Fruit fly (Drosophila melanogaster) whole organism, wandering third instar larva: ENCODE results near the gene TrissinR.

Experiments used
- Abd-B ChIP-seq: fragments of >200 bp; optimal IDR thresholded peaks from 2 replicates; lab custom pipeline; 2017; ENCODE audit warnings: missing biosample characterization, missing genetic modification characterization
- CG32264 ChIP-seq: fragments of 200-800 bp; sonication (Bioruptor generic); optimal IDR thresholded peaks from 2 replicates; lab custom pipeline; 2016; ENCODE audit warnings: missing biosample characterization, missing genetic modification characterization
- CG9705 ChIP-seq: fragments of 200-800 bp; sonication (Bioruptor generic); optimal IDR thresholded peaks from 2 replicates; lab custom pipeline; 2018; ENCODE audit warnings: missing biosample characterization, mild to moderate bottlenecking, missing genetic modification characterization
- Dif ChIP-seq: fragments of 200-275, 200-300 bp; sonication (Bioruptor generic); optimal IDR thresholded peaks from 2 replicates; lab custom pipeline; 2018; ENCODE audit warnings: missing biosample characterization, missing genetic modification characterization; ENCODE audit not compliant: partially characterized antibody
- GATAd ChIP-seq: sonication (Bioruptor generic); optimal IDR thresholded peaks from 2 replicates; lab custom pipeline; 2016; ENCODE audit warnings: missing biosample characterization, missing genetic modification characterization
- HLH106 ChIP-seq: fragments of 200-800 bp; optimal IDR thresholded peaks from 3 replicates; lab custom pipeline; 2019; ENCODE audit warnings: missing biosample characterization, mild to moderate bottlenecking, missing genetic modification characterization, moderate library complexity
- Hnf4 ChIP-seq: fragments of 200-800 bp; sonication (Bioruptor generic); optimal IDR thresholded peaks from 2 replicates; lab custom pipeline; 2016; ENCODE audit warnings: missing biosample characterization, mild to moderate bottlenecking, missing genetic modification characterization
- Hr78 ChIP-seq: fragments of >200 bp; optimal IDR thresholded peaks from 2 replicates; lab custom pipeline; 2017; ENCODE audit warnings: missing biosample characterization, missing genetic modification characterization
- Hr83 ChIP-seq: fragments of 200-300 bp; sonication (Bioruptor generic); optimal IDR thresholded peaks from 2 replicates; lab custom pipeline; 2016; ENCODE audit warnings: missing biosample characterization, mild to moderate bottlenecking, missing genetic modification characterization, moderate library complexity; ENCODE audit not compliant: poor library complexity, severe bottlenecking
- Mio ChIP-seq: sonication (Bioruptor generic); optimal IDR thresholded peaks from 2 replicates; lab custom pipeline; 2016; ENCODE audit warnings: missing biosample characterization, missing genetic modification characterization
- N ChIP-seq: fragments of >200 bp; optimal IDR thresholded peaks from 2 replicates; lab custom pipeline; 2018; ENCODE audit warnings: missing biosample characterization, missing external identifiers, missing genetic modification characterization
- OdsH ChIP-seq: fragments of 200-800 bp; sonication (Bioruptor generic); optimal IDR thresholded peaks from 2 replicates; lab custom pipeline; 2016; ENCODE audit warnings: missing biosample characterization, mild to moderate bottlenecking, missing genetic modification characterization
- Rel ChIP-seq, 2 experiments: fragments of 200-800 bp; sonication (Bioruptor generic) in 1 of 2; optimal IDR thresholded peaks; 2 replicates in 1 of 2; 3 replicates in 1 of 2; lab custom pipeline; 2016 to 2019; ENCODE audit warnings: mild to moderate bottlenecking in 2 of 2, missing biosample characterization in 2 of 2, missing genetic modification characterization in 2 of 2, moderate library complexity in 1 of 2
- Sp1 ChIP-seq: fragments of 200-800 bp; sonication (Bioruptor generic); optimal IDR thresholded peaks from 3 replicates; lab custom pipeline; 2019; ENCODE audit warnings: missing biosample characterization, mild to moderate bottlenecking, missing genetic modification characterization, moderate library complexity
- br ChIP-seq: fragments of 200-800 bp; sonication (Bioruptor generic); optimal IDR thresholded peaks from 2 replicates; lab custom pipeline; 2016; ENCODE audit warnings: missing biosample characterization, missing genetic modification characterization
- brk ChIP-seq: fragments of 200-800 bp; sonication (Bioruptor generic); optimal IDR thresholded peaks from 2 replicates; lab custom pipeline; 2016; ENCODE audit warnings: missing biosample characterization, mild to moderate bottlenecking, missing genetic modification characterization
- dl ChIP-seq, 2 experiments: fragments of 175-275, 200-275 bp in 1 of 2; fragments of 200-275 bp in 1 of 2; sonication (Bioruptor generic); optimal IDR thresholded peaks; lab custom pipeline; 2018; ENCODE audit warnings: mild to moderate bottlenecking in 2 of 2, missing biosample characterization in 2 of 2, missing genetic modification characterization in 2 of 2, moderate library complexity in 2 of 2; ENCODE audit not compliant: partially characterized antibody in 2 of 2, insufficient read depth in 1 of 2
- dmrt93B ChIP-seq: fragments of 200-800 bp; sonication (Bioruptor generic); optimal IDR thresholded peaks from 2 replicates; lab custom pipeline; 2018; ENCODE audit warnings: missing biosample characterization, mild to moderate bottlenecking, missing genetic modification characterization
- dsf ChIP-seq: sonication (Bioruptor generic); optimal IDR thresholded peaks from 2 replicates; lab custom pipeline; 2016; ENCODE audit warnings: missing biosample characterization, missing genetic modification characterization, borderline replicate concordance
- ey ChIP-seq: fragments of 200-800 bp; sonication (Bioruptor generic); optimal IDR thresholded peaks from 2 replicates; lab custom pipeline; 2016; ENCODE audit warnings: missing biosample characterization, missing genetic modification characterization
- foxo ChIP-seq, 2 experiments: fragments of 200-800 bp; sonication (Bioruptor generic); optimal IDR thresholded peaks; 2 replicates in 1 of 2; 3 replicates in 1 of 2; lab custom pipeline; 2016 to 2017; ENCODE audit warnings: missing biosample characterization in 2 of 2, missing genetic modification characterization in 2 of 2
- fru ChIP-seq: fragments of 200-800 bp; sonication (Bioruptor generic); optimal IDR thresholded peaks from 3 replicates; lab custom pipeline; 2016; ENCODE audit warnings: missing biosample characterization, mild to moderate bottlenecking, missing genetic modification characterization
- h ChIP-seq: fragments of 200-800 bp; sonication (Bioruptor generic); optimal IDR thresholded peaks from 3 replicates; lab custom pipeline; 2016; ENCODE audit warnings: missing biosample characterization, mild to moderate bottlenecking, missing genetic modification characterization
- lola ChIP-seq: fragments of >200 bp; optimal IDR thresholded peaks from 2 replicates; lab custom pipeline; 2017; ENCODE audit warnings: missing biosample characterization, missing genetic modification characterization
- pan ChIP-seq: fragments of >200 bp; optimal IDR thresholded peaks from 2 replicates; lab custom pipeline; 2017
- psq ChIP-seq: fragments of 200-800 bp; sonication (Bioruptor generic); optimal IDR thresholded peaks from 3 replicates; lab custom pipeline; 2017; ENCODE audit warnings: missing biosample characterization, mild to moderate bottlenecking, missing genetic modification characterization, moderate library complexity
- sv ChIP-seq: fragments of 200-800 bp; sonication (Bioruptor generic); optimal IDR thresholded peaks from 3 replicates; lab custom pipeline; 2016; ENCODE audit warnings: missing biosample characterization, missing genetic modification characterization
- tai ChIP-seq: sonication (Bioruptor generic); optimal IDR thresholded peaks from 2 replicates; lab custom pipeline; 2016; ENCODE audit warnings: missing biosample characterization, missing genetic modification characterization
- usp ChIP-seq: fragments of >200 bp; optimal IDR thresholded peaks from 2 replicates; lab custom pipeline; 2017; ENCODE audit warnings: missing biosample characterization, missing genetic modification characterization
- woc ChIP-seq: sonication (Bioruptor generic); optimal IDR thresholded peaks from 2 replicates; lab custom pipeline; 2016; ENCODE audit warnings: missing biosample characterization, mild to moderate bottlenecking, missing genetic modification characterization

Gene TrissinR

DNA sequence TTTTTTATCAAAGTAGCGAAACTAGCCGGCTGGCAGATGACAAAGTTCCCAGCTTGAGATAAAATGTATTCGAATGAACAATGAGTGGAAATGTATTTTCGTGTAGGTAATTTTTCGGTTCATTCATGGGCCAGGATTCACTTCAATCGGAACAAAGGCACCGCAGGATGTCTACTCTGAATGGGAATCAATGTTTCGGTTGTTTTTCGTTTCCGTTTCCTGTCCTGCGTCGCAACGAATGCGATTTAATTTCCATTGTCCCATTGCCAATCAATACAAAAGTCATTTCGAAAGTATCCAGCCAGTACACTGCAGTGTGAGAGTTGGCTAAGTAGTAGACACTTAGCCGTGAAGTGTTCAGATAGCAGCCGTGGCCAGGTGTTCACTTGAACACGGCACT lies 66.8 kb downstream of the TrissinR start:
- TF ChIP-seq dmrt93B (GFP tag; lab: Kevin White, UChicago) (no peak), Abd-B (no peak), CG32264 (GFP tag; lab: Kevin White, UChicago) (no peak), usp (GFP tag; lab: Kevin White, UChicago) (no peak), tai (GFP tag; lab: Kevin White, UChicago) (no peak), CG9705 (GFP tag; lab: Kevin White, UChicago) (no peak)

DNA sequence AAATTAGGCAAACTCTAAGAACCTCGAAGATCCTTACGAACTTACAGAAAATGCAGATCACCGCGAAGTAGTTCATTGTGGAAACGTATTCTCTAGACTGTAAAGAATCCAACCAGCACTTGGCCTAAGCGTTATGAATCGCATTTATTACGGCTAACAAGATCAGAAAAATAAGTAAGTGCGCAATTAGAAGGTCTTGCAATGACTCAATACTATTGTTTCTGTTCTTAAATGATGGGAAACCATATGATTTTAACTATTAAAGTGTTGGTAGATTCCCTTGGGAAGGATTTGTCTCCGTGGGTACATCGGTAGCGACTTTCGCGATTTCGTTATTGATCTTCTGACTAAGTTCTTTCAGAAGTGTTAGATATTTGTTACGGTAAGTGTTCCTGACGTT lies 69.0 kb downstream of the TrissinR start, which contains the start of gene Acp26Ab:
Gene Acp26Ab (minus strand): TSS at position 101 of the 400 bp plus-strand sequence.
- TF ChIP-seq sv (GFP tag; lab: Kevin White, UChicago) = no peak
- TF ChIP-seq brk = no peak
- no peak for TF ChIP-seq Abd-B
- TF ChIP-seq dsf (GFP tag; lab: Kevin White, UChicago) = no peak
- no peak for TF ChIP-seq Hnf4 (GFP tag; lab: Kevin White, UChicago)
- no peak for TF ChIP-seq CG32264 (GFP tag; lab: Kevin White, UChicago)
- no peak for TF ChIP-seq Hr78
- TF ChIP-seq Mio (GFP tag; lab: Kevin White, UChicago) = no peak
- TF ChIP-seq fru (GFP tag; lab: Kevin White, UChicago) = no peak
- no peak for TF ChIP-seq psq (GFP tag; lab: Kevin White, UChicago)
- TF ChIP-seq dl (GFP tag; optimal IDR thresholded peaks at IDR 0.05; lab: Kevin White, UChicago; ENCODE audit: insufficient read depth in 1 of 2, partially characterized antibody in 2 of 2) = no peak
- no peak for TF ChIP-seq HLH106 (tag; lab: Kevin White, UChicago)
- TF ChIP-seq Dif (GFP tag; lab: Kevin White, UChicago) = no peak
- TF ChIP-seq, all 38 proteins: peak for 0

DNA sequence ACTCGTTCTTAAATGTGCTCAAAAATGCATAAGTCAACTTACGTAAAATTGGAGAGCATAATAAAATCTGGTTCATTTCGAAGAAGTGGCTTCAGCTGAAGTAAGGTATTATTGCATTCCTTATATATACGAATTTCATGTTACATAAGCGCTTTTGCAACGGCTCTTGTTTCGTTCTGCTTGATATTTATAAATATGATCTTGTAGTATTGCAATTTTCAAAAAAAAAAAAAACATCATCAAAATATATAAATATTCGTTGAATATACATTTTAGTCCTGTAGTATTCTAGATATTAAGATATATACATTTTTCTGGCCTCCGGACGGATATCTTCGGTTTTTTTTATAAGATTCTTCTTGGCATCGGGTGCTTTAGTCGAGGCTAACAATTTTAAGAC lies 70.0 kb downstream of the TrissinR start, which contains the start of gene Acp26Aa:
Gene Acp26Aa (minus strand): TSS at position 101 of the 400 bp plus-strand sequence.
- TF ChIP-seq lola (GFP tag; lab: Kevin White, UChicago) (no peak), Hr83 (no peak), Hr78 (no peak), psq (GFP tag; lab: Kevin White, UChicago) (no peak), OdsH (no peak), HLH106 (tag; lab: Kevin White, UChicago) (no peak), foxo (GFP tag; optimal IDR thresholded peaks at IDR 0.05; lab: Kevin White, UChicago) (no peak), h (no peak), fru (GFP tag; lab: Kevin White, UChicago) (no peak), woc (GFP tag; lab: Kevin White, UChicago) (no peak), Rel (GFP tag; optimal IDR thresholded peaks at IDR 0.05; lab: Kevin White, UChicago) (no peak), Rel (tag; optimal IDR thresholded peaks at IDR 0.05; lab: Kevin White, UChicago) (no peak)

DNA sequence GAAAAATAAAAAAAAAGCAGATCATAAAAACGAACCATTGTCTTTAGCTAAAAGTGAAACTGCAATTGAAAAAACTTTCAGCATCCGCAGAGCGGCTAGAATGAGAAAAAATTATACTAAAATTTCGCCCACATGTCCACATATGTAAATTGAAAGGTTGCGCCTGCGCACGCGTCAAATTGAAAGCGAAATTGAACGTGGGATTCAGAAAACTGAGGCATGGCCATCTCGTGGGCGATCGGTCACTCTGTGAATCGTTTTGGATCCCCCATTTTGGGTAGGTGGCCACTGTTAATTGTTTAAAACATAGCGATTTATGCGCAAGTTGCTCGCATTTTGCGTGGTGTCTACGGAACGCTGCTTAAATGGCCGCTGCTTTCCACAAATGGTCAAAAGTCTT lies 70.7 kb downstream of the TrissinR start:
- TF ChIP-seq ey (no peak), dsf (GFP tag; lab: Kevin White, UChicago) (no peak), br (GFP tag; lab: Kevin White, UChicago) (no peak), CG9705 (GFP tag; lab: Kevin White, UChicago) (no peak), Abd-B (no peak), brk (no peak), sv (GFP tag; lab: Kevin White, UChicago) (no peak)

DNA sequence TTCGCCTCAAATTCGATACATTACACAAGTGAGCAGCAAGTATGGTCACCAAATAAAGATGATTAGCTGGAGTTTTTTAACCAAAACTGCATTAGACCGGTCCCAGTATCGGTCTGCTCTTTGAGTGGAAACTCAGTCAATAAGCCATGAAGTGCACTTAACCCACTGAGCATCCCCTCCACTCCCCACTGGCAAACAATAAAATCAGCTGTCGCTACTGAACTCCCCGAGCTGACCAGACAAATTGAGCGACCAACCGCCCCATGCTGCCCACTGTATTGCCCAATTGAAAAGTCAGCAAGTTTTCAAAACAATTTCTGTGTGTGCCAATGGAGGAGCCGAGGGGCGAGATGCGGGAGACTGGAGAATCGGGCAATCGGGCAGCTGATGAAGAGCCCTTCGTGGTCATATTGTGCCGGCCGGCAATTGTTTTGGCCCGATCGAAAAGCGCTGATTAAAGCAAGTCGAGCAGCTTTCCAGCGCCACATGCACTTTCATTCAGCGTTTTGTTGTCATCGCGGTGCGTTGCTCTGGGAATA lies 75.4 kb downstream of the TrissinR start:
- TF ChIP-seq Rel (GFP tag; optimal IDR thresholded peaks at IDR 0.05; lab: Kevin White, UChicago) (no peak), Rel (tag; optimal IDR thresholded peaks at IDR 0.05; lab: Kevin White, UChicago) (no peak), lola (GFP tag; lab: Kevin White, UChicago) (no peak), GATAd (GFP tag; lab: Kevin White, UChicago) (no peak), foxo (GFP tag; optimal IDR thresholded peaks at IDR 0.05; lab: Kevin White, UChicago) (no peak)

dm6 chr2L:5901553-5901952 lies 77.7 kb downstream of the TrissinR start:
- TF ChIP-seq Hr78 (no peak), N (GFP tag; lab: Kevin White, UChicago) (no peak), pan (lab: Kevin White, UChicago) (no peak), Hnf4 (GFP tag; lab: Kevin White, UChicago) (no peak), woc (GFP tag; lab: Kevin White, UChicago) (no peak), tai (GFP tag; lab: Kevin White, UChicago) (no peak), Abd-B (no peak), Hr83 (no peak), Sp1 (no peak), fru (GFP tag; lab: Kevin White, UChicago) (no peak), CG9705 (GFP tag; lab: Kevin White, UChicago) (no peak)
